Worm (Caenorhabditis elegans) whole organism, L4/young adult: ENCODE data around the gene ZK1290.1.

ENCODE experiments used
- W03F9.2 ChIP-seq: fragments of 150-350 bp; optimal IDR thresholded peaks from 2 replicates; lab custom pipeline; 2014; ENCODE audit warnings: missing biosample characterization, missing genetic modification characterization
- dao-5 ChIP-seq: sonication (generic microtip); optimal IDR thresholded peaks from 2 replicates; lab custom pipeline; 2016; ENCODE audit warnings: missing genotype, missing genetic modification characterization, moderate library complexity, missing compliant biosample characterization

ce11 chrII:7542952-7543351 lies 18.6 kb upstream of the ZK1290.1 start:
- no peak for TF ChIP-seq dao-5 (tag; lab: Kevin White, UChicago)
- TF ChIP-seq W03F9.2 = no peak
